Worm (Caenorhabditis elegans) whole organism, late embryonic: Measurements from ENCODE around the gene acs-3.

ENCODE experiments used
- ama-1 ChIP-seq: fragments of 150-350 bp; optimal IDR thresholded peaks from 2 replicates; lab custom pipeline; 2014
- ceh-9 ChIP-seq: sonication (generic microtip); optimal IDR thresholded peaks from 2 replicates; lab custom pipeline; 2016; ENCODE audit warnings: mild to moderate bottlenecking, missing genetic modification characterization, inconsistent platforms, missing compliant biosample characterization
- nhr-11 ChIP-seq: fragments of 150-350 bp; optimal IDR thresholded peaks from 2 replicates; lab custom pipeline; 2014; ENCODE audit warnings: missing biosample characterization, missing genetic modification characterization
- pqm-1 ChIP-seq: sonication (generic microtip); optimal IDR thresholded peaks from 2 replicates; lab custom pipeline; 2016; ENCODE audit warnings: missing genetic modification characterization, missing compliant biosample characterization
- unc-86 ChIP-seq: sonication (generic microtip); optimal IDR thresholded peaks from 2 replicates; lab custom pipeline; 2016; ENCODE audit warnings: missing genetic modification characterization, missing compliant biosample characterization

DNA sequence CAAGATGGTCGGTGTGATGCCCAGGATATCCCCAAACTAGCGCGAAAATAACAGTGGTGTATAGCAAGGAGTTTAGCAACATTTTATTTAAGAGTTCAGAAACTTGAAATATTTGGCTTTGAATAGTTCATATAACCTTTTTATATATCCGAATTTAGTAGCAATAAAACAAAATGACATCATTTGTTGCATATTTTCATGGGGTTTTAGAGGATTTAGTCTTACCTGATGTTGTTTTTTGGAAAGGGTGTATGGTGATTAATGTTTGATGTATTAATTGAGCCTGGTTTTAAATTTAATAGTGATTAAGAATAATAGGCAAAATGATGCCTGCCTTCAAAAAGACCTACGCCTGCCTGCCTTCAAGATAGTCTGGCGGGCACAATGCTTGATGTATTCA, 47.1 kb downstream of the acs-3 start, which contains the start of gene F59A7.2:
- TF ChIP-seq unc-86 (tag; lab: Kevin White, UChicago) (no peak), pqm-1 (tag; lab: Kevin White, UChicago) (no peak), ceh-9 (tag; lab: Kevin White, UChicago) (no peak), ama-1 (lab: Kevin White, UChicago) (no peak), nhr-11 (no peak)
